Worm (Caenorhabditis elegans): ENCODE data around the gene F40G12.2.
"Not testable (repeated sequence)": the region's sequence is repeated elsewhere in the genome, so short reads cannot be mapped to it uniquely, and the experiment has no call there.

DNA sequence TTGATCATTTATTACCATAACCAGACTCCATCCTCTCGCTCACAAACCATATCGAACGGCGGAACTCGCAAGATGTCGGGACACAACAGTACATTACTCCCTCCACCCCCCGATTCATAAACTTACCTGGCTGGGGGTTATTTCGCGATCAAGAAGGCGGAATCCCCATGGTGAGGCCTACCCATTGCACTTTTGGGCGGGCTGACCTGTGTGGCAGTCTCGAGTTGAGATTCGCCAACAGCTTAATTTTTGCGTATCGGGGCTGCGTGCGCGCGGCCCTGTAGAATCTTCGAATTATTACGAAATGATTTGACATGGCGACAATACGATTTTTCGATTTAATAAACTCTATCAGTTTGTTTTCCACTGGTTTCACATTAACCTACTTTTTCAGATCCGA, 16.7 kb upstream of the F40G12.2 start:
- TF ChIP-seq nhr-77 (tag; optimal IDR thresholded peaks at IDR 0.05); nhr-237 (tag; optimal IDR thresholded peaks at IDR 0.05); elt-3 (tag; optimal IDR thresholded peaks at IDR 0.05); nhr-6 (tag; optimal IDR thresholded peaks at IDR 0.05); ceh-82 (tag; optimal IDR thresholded peaks at IDR 0.05); unc-62 (GFP tag; optimal IDR thresholded peaks at IDR 0.05); lsy-2 (tag; optimal IDR thresholded peaks at IDR 0.05); skn-1 (tag; optimal IDR thresholded peaks at IDR 0.05): not testable (repeated sequence)

Measured in whole organism, L2 larva.